Worm (Caenorhabditis elegans) whole organism, L2 larva: ENCODE measurements around the gene B0524.5.

Experiments
- R02D3.7 ChIP-seq: fragments of 150-350 bp; optimal IDR thresholded peaks from 2 replicates; lab custom pipeline; 2014; ENCODE audit warnings: missing biosample characterization, missing genetic modification characterization
- egl-27 ChIP-seq: sonication (generic microtip); optimal IDR thresholded peaks from 3 replicates; lab custom pipeline; 2017; ENCODE audit warnings: missing biosample characterization, missing genetic modification reagents, missing genetic modification characterization
- lin-13 ChIP-seq: fragments of 150-350 bp; optimal IDR thresholded peaks from 2 replicates; lab custom pipeline; 2014; ENCODE audit warnings: missing biosample characterization, missing genetic modification reagents, missing genetic modification characterization
- lsy-2 ChIP-seq, 2 experiments: fragments of 150-350 bp in 1 of 2; sonication (generic microtip) in 1 of 2; optimal IDR thresholded peaks; 2 replicates each; lab custom pipeline; 2014 to 2017; ENCODE audit warnings: missing biosample characterization in 2 of 2, missing genetic modification characterization in 2 of 2
- mbf-1 ChIP-seq: sonication (generic microtip); optimal IDR thresholded peaks from 2 replicates; lab custom pipeline; 2017; ENCODE audit warnings: missing biosample characterization, missing genetic modification characterization
- mdl-1 ChIP-seq, 2 experiments: fragments of 150-350 bp in 1 of 2; sonication (generic microtip) in 1 of 2; optimal IDR thresholded peaks; 2 replicates each; lab custom pipeline; 2017; ENCODE audit warnings: missing biosample characterization in 2 of 2, missing genetic modification characterization in 2 of 2
- nhr-10 ChIP-seq: sonication (generic microtip); optimal IDR thresholded peaks from 2 replicates; lab custom pipeline; 2017; ENCODE audit warnings: missing biosample characterization, missing genetic modification characterization
- nhr-11 ChIP-seq: fragments of 150-350 bp; optimal IDR thresholded peaks from 2 replicates; lab custom pipeline; 2014; ENCODE audit warnings: missing biosample characterization, missing genetic modification characterization
- nhr-237 ChIP-seq: fragments of 150-350 bp; optimal IDR thresholded peaks from 2 replicates; lab custom pipeline; 2014; ENCODE audit warnings: missing biosample characterization, missing genetic modification characterization
- skn-1 ChIP-seq: sonication (generic microtip); optimal IDR thresholded peaks from 2 replicates; lab custom pipeline; 2017; ENCODE audit warnings: missing biosample characterization, missing genetic modification characterization
- unc-62 ChIP-seq: fragments of 150-350 bp; optimal IDR thresholded peaks from 2 replicates; lab custom pipeline; 2014; ENCODE audit warnings: missing biosample characterization, missing genetic modification reagents, missing genetic modification characterization
- ztf-11 ChIP-seq: sonication (generic microtip); optimal IDR thresholded peaks from 2 replicates; lab custom pipeline; 2017; ENCODE audit warnings: missing biosample characterization, missing genetic modification characterization

- no peak for TF ChIP-seq egl-27 (tag; lab: Kevin White, UChicago)
- no peak for TF ChIP-seq mdl-1 (tag; optimal IDR thresholded peaks at IDR 0.05; lab: Kevin White, UChicago)
- TF ChIP-seq nhr-10 (tag; lab: Kevin White, UChicago): no peak
- no peak for TF ChIP-seq R02D3.7 (tag; lab: Kevin White, UChicago)
- TF ChIP-seq nhr-237 (tag; lab: Kevin White, UChicago): no peak
- TF ChIP-seq nhr-11 (tag; lab: Kevin White, UChicago): no peak
- TF ChIP-seq lsy-2 (tag; optimal IDR thresholded peaks at IDR 0.05; lab: Kevin White, UChicago): no peak
- no peak for TF ChIP-seq ztf-11
- no peak for TF ChIP-seq unc-62 (GFP tag; lab: Kevin White, UChicago)
- no peak for TF ChIP-seq mbf-1
- no peak for TF ChIP-seq skn-1
- TF ChIP-seq lin-13 (GFP tag; lab: Kevin White, UChicago): no peak
Observed at ce11 chrIII:1880221-1880620, 13.5 kb downstream of the B0524.5 start.
